Worm (Caenorhabditis elegans) whole organism, L4/young adult: ENCODE data around the gene gcy-12.

Experiments used
- W03F9.2 ChIP-seq: fragments of 150-350 bp; optimal IDR thresholded peaks from 2 replicates; lab custom pipeline; 2014; ENCODE audit warnings: missing biosample characterization, missing genetic modification characterization
- dao-5 ChIP-seq: sonication (generic microtip); optimal IDR thresholded peaks from 2 replicates; lab custom pipeline; 2016; ENCODE audit warnings: missing genotype, missing genetic modification characterization, moderate library complexity, missing compliant biosample characterization
- him-1 ChIP-seq: sonication (generic microtip); optimal IDR thresholded peaks from 2 replicates; lab custom pipeline; 2016; ENCODE audit warnings: missing genotype, missing genetic modification reagents, missing genetic modification characterization, missing compliant biosample characterization

Gene gcy-12

DNA sequence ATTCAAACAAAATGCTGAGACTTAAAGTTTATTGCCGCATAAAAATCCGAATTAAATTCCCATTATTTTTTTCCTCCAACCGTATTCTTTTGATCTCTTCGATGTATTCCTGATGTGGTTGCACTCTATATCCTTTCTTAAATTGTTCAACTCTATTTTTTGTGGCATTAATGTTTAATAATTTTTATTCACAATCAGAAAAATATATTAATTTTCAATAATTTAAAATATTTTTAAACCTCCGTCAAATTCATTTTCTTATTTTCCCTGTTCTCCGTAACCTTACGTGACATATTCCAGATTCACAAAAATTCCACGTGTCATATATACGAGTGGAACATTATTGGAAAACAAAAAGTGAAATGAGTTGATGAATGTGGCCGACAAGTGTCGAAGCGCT is at the start of gene gcy-12:
TSS of gene gcy-12 (plus strand) at position 301 of the 400 bp plus-strand sequence.
- TF ChIP-seq him-1 (tag; lab: Kevin White, UChicago) = no peak
- no peak for TF ChIP-seq W03F9.2 (tag; lab: Kevin White, UChicago)
- TF ChIP-seq dao-5 (tag; lab: Kevin White, UChicago) = no peak

DNA sequence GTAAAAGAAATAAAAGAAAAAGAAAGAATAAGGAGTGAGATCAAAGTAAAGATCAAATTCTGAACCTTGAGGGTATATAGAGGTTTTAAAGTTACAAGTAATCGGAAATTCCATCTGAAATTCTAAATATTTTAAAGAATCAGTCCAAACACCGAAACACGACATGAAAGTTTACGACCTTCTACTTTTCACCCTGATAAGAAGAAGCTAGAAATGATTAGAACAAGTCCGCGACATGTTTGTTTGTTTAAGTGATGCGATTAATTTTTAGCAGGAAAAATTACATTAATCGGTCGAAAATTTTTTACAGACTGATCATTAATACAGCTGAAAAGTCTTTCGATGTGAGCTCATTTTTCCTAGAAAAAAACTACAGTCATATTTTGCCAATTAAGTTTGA is 47.2 kb upstream of the gcy-12 start:
- TF ChIP-seq dao-5 (tag; lab: Kevin White, UChicago) (no peak), him-1 (tag; lab: Kevin White, UChicago) (no peak), W03F9.2 (tag; lab: Kevin White, UChicago) (no peak)

DNA sequence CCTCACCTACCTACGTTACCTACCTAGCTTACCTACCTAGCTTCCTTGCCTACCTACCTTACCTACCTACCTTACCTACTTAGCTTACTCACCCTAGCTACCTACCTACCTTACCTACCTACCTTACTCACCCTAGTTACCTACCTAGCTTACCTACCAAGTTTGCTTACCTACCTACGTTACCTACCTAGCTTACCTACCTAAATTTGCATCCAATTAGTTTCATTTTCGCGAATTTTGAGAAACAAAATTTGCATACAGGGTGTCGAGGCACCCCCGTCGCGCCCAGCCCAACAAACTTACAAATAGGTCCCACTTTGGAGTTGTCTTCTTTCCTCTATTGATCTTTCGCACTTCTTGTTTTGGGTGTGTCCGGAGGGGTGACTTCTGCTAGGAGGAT is 42.9 kb upstream of the gcy-12 start:
- TF ChIP-seq dao-5 (tag; lab: Kevin White, UChicago) = no peak
- no peak for TF ChIP-seq W03F9.2 (tag; lab: Kevin White, UChicago)
- TF ChIP-seq him-1 (tag; lab: Kevin White, UChicago) = no peak

DNA sequence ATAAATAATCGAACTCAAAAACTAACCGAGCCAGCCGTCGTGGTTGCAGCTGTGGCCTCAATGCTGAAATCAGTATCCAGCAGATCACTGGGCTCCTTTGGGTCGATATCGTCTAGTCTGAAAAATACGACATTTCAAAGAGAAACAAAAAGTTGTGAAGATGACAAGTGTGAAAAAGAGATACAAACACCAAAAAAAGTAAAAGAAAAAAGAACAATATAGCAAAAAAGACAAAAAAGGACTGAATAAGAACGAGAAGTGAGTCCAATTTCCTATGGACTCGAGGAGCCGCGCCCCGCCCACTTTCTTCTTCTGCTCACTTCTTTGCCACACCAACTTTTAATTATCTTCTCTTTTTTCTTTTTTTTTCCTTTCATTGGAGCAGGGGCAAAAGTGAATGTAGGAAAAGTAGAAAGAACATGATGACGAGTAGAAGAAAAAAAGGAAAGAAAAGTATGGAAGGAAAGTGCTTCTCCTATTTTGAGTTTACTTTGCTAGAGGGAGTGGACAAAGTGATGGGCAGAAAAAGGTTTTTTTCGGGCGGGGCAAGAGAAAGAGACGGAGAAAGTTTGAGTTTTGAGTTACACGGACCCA is 40.0 kb upstream of the gcy-12 start, which contains the start of gene drn-1:
TSS of gene drn-1 (minus strand) at position 117 of the 594 bp plus-strand sequence.
- TF ChIP-seq him-1 (tag; lab: Kevin White, UChicago) (no peak), dao-5 (tag; lab: Kevin White, UChicago) (no peak), W03F9.2 (tag; lab: Kevin White, UChicago) (no peak)

DNA sequence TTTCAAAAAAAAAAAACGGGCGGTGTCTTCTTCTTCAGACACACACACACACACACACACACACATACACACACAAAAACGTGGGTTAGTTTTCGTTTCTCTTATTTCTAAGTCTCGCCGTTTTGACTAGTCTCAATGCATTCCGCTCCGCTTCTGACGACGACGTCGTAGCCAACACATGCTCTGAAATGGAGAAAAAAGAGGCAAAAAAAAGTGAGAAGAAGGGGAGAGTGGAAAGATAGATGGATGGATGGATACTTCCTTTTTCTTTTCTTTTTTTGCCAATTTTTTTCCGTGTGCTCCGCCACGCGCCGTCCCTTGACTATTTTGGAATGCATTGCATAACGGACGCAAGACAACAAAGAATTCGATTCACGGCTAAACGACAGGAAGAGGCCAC is 35.1 kb upstream of the gcy-12 start:
- TF ChIP-seq him-1 (tag; lab: Kevin White, UChicago) (peak; percentile 50), W03F9.2 (tag; lab: Kevin White, UChicago) (no peak)

DNA sequence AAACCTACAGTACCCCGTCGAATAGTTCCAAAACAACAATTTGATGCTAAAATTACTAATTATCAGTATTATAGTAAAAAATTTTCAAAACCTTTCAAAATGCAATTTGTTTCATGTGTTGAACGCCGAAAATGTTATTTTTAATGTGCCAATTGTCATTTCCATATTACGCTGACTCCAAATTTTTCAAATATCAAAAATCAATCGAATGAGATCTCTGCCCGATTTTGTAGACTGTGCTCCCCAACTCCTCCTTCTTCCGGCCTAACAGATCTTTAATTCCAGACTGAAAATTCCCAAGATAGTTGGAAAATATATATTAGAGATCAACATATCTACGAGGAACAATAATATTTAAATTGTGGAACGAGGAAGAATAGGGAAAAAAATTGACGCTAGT is 34.1 kb upstream of the gcy-12 start:
- TF ChIP-seq him-1 (tag; lab: Kevin White, UChicago) (no peak), W03F9.2 (tag; lab: Kevin White, UChicago) (no peak), dao-5 (tag; lab: Kevin White, UChicago) (no peak)

DNA sequence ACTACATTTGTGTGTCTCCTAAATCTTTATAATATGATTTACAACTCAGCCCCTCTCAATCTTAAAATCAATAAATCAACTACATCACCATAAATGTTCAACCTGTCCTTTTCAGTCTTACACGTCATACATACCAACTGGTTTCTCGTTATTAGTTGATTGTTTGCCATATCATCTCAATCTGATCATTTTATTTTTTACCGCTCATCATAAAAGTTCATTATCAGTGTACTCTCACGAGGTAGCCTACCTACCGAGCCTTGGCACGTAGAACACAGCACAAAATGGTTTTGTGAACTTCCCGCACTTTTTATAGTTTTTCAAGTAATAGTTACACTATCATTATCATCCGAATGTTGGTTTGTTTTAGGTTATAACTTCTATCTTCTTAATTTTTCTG is 30.7 kb upstream of the gcy-12 start:
- no peak for TF ChIP-seq W03F9.2 (tag; lab: Kevin White, UChicago)
- TF ChIP-seq him-1 (tag; lab: Kevin White, UChicago) = no peak
- TF ChIP-seq dao-5 (tag; lab: Kevin White, UChicago) = no peak

DNA sequence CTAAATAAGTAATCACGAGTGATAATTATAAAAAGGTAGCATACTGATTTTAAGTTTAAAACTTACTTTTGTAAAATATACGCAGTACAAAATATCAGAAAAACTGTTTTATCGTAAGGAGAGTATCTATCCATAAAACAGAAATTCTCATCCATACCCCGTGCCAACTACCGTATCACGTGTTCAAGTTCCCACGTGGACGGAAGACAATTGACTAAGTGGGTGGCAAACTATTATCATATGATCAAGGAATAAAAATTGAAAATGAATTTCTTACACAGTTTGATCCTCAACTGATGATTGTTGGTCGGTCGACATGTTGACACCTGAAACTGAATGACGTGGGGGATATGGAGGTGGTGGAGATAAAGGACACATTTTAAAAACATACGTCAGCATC is 29.7 kb upstream of the gcy-12 start, which contains the start of gene pmt-1:
TSS of gene pmt-1 (minus strand) at position 332 of the 400 bp plus-strand sequence.
- TF ChIP-seq dao-5 (tag; lab: Kevin White, UChicago) = no peak
- TF ChIP-seq him-1 (tag; lab: Kevin White, UChicago) = no peak
- TF ChIP-seq W03F9.2 (tag; lab: Kevin White, UChicago) = no peak

DNA sequence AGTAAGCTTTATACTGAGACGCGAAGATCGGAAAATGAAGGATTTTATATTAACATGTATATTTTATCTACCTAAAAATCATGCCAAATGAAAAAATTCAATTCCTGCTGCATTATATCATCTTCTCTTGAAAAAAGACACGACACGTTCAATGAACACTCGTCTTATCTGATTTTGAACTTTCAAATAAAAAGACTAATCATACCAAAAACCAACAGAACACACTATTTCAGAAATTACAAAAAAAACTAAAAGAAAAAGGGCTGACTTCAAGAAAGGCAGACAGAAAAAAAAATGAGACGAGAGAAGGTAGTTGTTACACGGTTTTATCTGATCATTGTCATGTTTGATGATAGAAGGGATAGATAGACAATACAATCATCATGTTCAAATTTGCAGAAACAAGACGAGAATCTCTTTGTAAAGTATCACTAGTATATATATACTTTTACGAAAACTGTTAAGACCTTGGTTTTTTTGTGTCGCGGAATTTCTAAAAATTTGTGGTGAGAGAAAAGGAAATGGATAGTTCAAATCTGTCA is 29.0 kb upstream of the gcy-12 start:
- TF ChIP-seq him-1 (tag; lab: Kevin White, UChicago) (no peak), dao-5 (tag; lab: Kevin White, UChicago) (no peak)

DNA sequence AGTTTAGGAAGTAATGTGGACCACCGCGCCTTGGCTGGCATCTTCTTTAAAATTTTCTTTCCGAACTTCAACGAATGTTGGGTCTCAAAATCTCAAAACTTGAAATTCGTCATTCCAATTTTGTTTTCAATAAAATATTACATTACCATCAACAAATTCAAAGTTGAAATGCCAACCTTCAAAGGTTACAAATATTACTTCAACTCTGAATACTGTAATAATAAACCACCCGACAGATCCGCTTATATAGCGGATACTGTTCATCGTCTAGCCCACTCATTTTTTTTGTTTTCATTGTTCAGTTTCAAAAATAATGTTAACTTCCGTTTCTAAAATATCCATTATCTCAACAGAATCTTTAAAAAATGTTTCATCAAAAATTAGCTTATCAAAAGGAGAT is 26.8 kb upstream of the gcy-12 start, which contains the start of gene gur-5:
TSS of gene gur-5 (plus strand) at position 301 of the 400 bp plus-strand sequence.
- no peak for TF ChIP-seq him-1 (tag; lab: Kevin White, UChicago)
- TF ChIP-seq dao-5 (tag; lab: Kevin White, UChicago) = no peak
- TF ChIP-seq W03F9.2 (tag; lab: Kevin White, UChicago) = no peak

DNA sequence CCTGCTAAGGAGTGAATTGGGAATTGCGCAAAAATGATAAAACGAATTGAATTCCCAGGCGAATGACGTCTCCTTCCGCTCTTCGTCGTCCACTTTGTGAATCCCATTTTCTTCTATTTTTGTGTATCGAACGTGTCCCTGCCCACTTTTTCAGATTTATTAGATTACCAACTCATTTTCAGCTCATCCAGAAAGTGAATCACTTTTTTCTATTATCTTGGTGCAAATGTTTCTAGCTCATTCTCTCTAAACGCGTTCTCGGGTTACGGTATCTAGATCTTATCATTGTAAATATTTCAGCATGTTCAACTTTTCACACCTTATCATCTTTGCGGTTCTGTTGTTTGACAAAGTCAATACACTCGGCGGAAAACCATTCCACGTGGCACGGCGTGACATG is 22.7 kb upstream of the gcy-12 start, which contains the start of gene ZK622.5:
TSS of gene ZK622.5 (plus strand) at position 301 of the 400 bp plus-strand sequence.
- TF ChIP-seq W03F9.2 (tag; lab: Kevin White, UChicago) (no peak), him-1 (tag; lab: Kevin White, UChicago) (no peak), dao-5 (tag; lab: Kevin White, UChicago) (no peak)

DNA sequence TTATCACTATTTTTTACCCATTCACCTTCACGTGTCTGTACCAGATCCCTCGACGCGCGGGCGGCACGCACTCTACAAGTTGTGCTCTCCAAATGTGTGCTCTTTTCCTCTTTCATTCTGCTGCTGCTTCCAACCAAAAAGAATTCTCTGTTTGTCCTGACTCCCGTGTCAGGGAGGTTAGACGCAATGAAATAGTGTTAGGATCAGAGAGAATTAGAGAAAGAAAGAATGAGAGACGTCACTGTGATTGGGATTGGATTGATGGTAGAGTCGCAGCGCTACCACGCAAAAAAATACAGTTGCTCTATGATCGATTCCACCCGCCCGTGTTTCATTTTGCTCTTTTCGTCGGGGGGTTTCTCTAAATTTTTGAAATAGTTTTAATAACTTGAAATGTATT is 20.8 kb upstream of the gcy-12 start:
- TF ChIP-seq him-1 (tag; lab: Kevin White, UChicago) (no peak), W03F9.2 (tag; lab: Kevin White, UChicago) (no peak), dao-5 (tag; lab: Kevin White, UChicago) (no peak)

DNA sequence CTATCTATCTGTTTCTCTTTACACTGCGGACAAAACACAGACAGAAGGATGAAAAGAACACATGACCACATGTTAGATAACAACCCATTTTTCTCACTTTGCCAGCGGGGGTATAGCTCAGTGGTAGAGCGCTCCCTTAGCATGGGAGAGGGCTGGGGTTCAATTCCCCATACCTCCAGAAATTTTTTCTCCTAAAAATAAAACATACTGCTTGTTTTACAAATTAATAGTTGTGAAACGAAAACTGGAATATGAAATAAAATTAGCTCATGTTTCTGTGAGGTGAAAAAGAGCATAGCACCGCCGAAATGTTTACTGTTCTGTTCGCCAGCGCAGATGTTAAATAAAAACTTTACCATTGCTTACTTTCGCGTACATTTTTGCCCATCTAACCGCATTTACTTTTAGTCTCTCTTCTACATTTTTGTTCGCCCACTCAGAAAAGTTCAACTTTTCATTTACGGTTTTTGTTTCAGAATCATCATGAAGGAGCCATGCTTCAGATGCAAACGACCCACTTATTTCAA is 19.6 kb upstream of the gcy-12 start, which contains the start of gene ZK622.4:
TSS of gene ZK622.4 (plus strand) at position 477 of the 527 bp plus-strand sequence.
- TF ChIP-seq him-1 (tag; lab: Kevin White, UChicago) = peak; percentile 78
- TF ChIP-seq dao-5 (tag; lab: Kevin White, UChicago) = peak; percentile 38
- TF ChIP-seq W03F9.2 (tag; lab: Kevin White, UChicago) = no peak
